Fruit fly (Drosophila melanogaster): ENCODE results near the gene CG17734.

Gene CG17734

dm6 chr3R:11243951-11244660, at the start of gene CG17734, which contains the start of gene CG5214:
CG17734 (minus strand) TSS chr3R:11243999.
CG5214 (plus strand) TSS chr3R:11244302.
- TF ChIP-seq CG7101 (tag; optimal IDR thresholded peaks at IDR 0.05), result peak; percentile 9
- peak; percentile 44 for TF ChIP-seq Hr96 (GFP tag; optimal IDR thresholded peaks at IDR 0.05)
- TF ChIP-seq Mnt (GFP tag; optimal IDR thresholded peaks at IDR 0.05), result peak; percentile 49
- no peak for TF ChIP-seq Clk (GFP tag; optimal IDR thresholded peaks at IDR 0.05)
- TF ChIP-seq bab1 (GFP tag; optimal IDR thresholded peaks at IDR 0.05), result peak; percentile 51
- no peak for TF ChIP-seq CG33017 (tag; optimal IDR thresholded peaks at IDR 0.05)
- no peak for TF ChIP-seq pad (GFP tag; optimal IDR thresholded peaks at IDR 0.05)
- peak; percentile 52 for TF ChIP-seq toe (GFP tag; optimal IDR thresholded peaks at IDR 0.05)
- peak; percentile 30 for TF ChIP-seq CG11617 (GFP tag; optimal IDR thresholded peaks at IDR 0.05)
- TF ChIP-seq tj (GFP tag; optimal IDR thresholded peaks at IDR 0.05), result peak; percentile 100
- TF ChIP-seq CG14711 (tag; optimal IDR thresholded peaks at IDR 0.05), result no peak
- no peak for TF ChIP-seq CG12768 (GFP tag; optimal IDR thresholded peaks at IDR 0.05)
- TF ChIP-seq kay (GFP tag; ENCODE audit: borderline replicate concordance), result no peak
- TF ChIP-seq cic (GFP tag; optimal IDR thresholded peaks at IDR 0.05), result peak; percentile 32
- TF ChIP-seq cnc (optimal IDR thresholded peaks at IDR 0.05), result no peak
- no peak for TF ChIP-seq CG7045 (GFP tag; optimal IDR thresholded peaks at IDR 0.05)
- TF ChIP-seq Crg-1 (GFP tag; optimal IDR thresholded peaks at IDR 0.05), result no peak
- no peak for TF ChIP-seq CG5204 (GFP tag; optimal IDR thresholded peaks at IDR 0.05)
- peak; percentile 19 for TF ChIP-seq CG1620 (GFP tag; optimal IDR thresholded peaks at IDR 0.05)
- no peak for TF ChIP-seq ovo (GFP tag; optimal IDR thresholded peaks at IDR 0.05)

DNA sequence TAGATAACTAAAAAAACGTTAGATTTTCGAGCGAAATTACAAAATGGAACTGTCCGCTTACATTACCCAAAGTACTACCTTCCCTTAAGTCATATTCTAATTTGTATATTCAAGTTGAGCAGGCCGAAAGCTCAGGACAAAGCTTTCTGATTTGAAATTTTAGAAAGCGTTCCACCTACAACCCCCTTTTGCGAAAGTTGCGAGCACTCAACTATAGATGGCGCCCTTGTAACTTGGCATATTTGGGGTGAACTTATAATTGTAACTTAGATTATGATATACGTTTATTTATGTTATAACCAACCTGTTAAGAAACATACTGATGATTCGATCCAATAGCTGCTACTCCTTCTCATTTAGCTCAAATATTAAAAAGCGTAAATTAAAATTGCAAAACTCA, 43.1 kb upstream of the CG17734 start:
- TF ChIP-seq Mnt (GFP tag; optimal IDR thresholded peaks at IDR 0.05) (no peak), Clk (GFP tag; optimal IDR thresholded peaks at IDR 0.05) (no peak), Hr96 (GFP tag; optimal IDR thresholded peaks at IDR 0.05) (no peak), CG33017 (tag; optimal IDR thresholded peaks at IDR 0.05) (no peak), cnc (optimal IDR thresholded peaks at IDR 0.05) (no peak)

DNA sequence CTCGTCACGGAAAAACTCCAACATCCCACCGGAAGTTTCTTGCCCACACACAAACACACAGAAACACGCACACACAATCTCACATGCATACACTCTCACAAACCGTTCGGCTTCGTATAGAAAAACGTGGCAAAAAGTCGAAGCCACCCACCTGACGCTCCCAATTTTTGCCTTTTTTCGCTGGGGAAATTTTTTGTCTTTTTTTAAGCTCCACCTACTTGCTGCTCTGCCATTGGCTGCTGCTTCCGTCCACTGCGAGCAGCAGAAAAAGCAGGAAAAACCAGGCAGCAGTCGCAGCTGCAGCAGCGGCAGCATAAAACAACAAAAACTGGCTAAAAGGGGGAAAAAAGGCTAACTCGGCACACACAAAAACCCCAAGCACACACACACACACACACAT, 38.1 kb upstream of the CG17734 start:
- TF ChIP-seq CG14711 (tag; optimal IDR thresholded peaks at IDR 0.05) (no peak), pad (GFP tag; optimal IDR thresholded peaks at IDR 0.05) (peak; percentile 30)

dm6 chr3R:11272667-11273066, 28.9 kb upstream of the CG17734 start:
- TF ChIP-seq CG33017 (tag; optimal IDR thresholded peaks at IDR 0.05) (no peak), CG1620 (GFP tag; optimal IDR thresholded peaks at IDR 0.05) (no peak), cic (GFP tag; optimal IDR thresholded peaks at IDR 0.05) (no peak), ovo (GFP tag; optimal IDR thresholded peaks at IDR 0.05) (no peak), pad (GFP tag; optimal IDR thresholded peaks at IDR 0.05) (no peak), Hr96 (GFP tag; optimal IDR thresholded peaks at IDR 0.05) (no peak), cnc (optimal IDR thresholded peaks at IDR 0.05) (no peak), toe (GFP tag; optimal IDR thresholded peaks at IDR 0.05) (no peak), CG11617 (GFP tag; optimal IDR thresholded peaks at IDR 0.05) (no peak), Clk (GFP tag; optimal IDR thresholded peaks at IDR 0.05) (no peak), kay (GFP tag; ENCODE audit: borderline replicate concordance) (no peak), CG12768 (GFP tag; optimal IDR thresholded peaks at IDR 0.05) (no peak), CG5204 (GFP tag; optimal IDR thresholded peaks at IDR 0.05) (no peak), tj (GFP tag; optimal IDR thresholded peaks at IDR 0.05) (no peak)

dm6 chr3R:11270574-11270973, 26.8 kb upstream of the CG17734 start:
- TF ChIP-seq CG14711 (tag; optimal IDR thresholded peaks at IDR 0.05) (no peak), CG11617 (GFP tag; optimal IDR thresholded peaks at IDR 0.05) (no peak), pad (GFP tag; optimal IDR thresholded peaks at IDR 0.05) (no peak), kay (GFP tag; ENCODE audit: borderline replicate concordance) (no peak), Hr96 (GFP tag; optimal IDR thresholded peaks at IDR 0.05) (no peak), CG1620 (GFP tag; optimal IDR thresholded peaks at IDR 0.05) (no peak), tj (GFP tag; optimal IDR thresholded peaks at IDR 0.05) (no peak)

dm6 chr3R:11269013-11269412, 25.2 kb upstream of the CG17734 start:
- TF ChIP-seq cic (GFP tag; optimal IDR thresholded peaks at IDR 0.05), result no peak
- no peak for TF ChIP-seq CG7045 (GFP tag; optimal IDR thresholded peaks at IDR 0.05)
- TF ChIP-seq Clk (GFP tag; optimal IDR thresholded peaks at IDR 0.05), result no peak
- TF ChIP-seq CG14711 (tag; optimal IDR thresholded peaks at IDR 0.05), result no peak
- no peak for TF ChIP-seq tj (GFP tag; optimal IDR thresholded peaks at IDR 0.05)
- TF ChIP-seq cnc (optimal IDR thresholded peaks at IDR 0.05), result no peak
- no peak for TF ChIP-seq Crg-1 (GFP tag; optimal IDR thresholded peaks at IDR 0.05)

DNA sequence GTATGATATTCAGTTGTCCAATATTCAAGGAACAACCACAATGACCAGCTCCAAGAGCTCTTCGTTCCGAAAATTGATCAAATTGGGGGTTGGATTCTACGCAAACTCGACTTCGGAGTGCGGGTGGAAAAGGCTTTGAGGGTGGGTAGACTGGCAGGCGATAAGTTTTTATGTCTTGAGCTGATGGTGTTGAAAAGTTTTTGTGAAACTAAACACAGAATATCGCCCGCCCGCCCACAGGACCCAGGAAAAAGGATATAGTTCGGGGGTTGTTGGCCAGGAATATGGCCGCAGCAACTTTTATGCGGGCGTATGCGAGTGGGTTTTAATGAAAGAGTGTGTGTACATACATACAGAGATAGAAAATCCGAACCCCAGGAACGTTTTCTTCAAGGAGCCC, 19.8 kb upstream of the CG17734 start:
- no peak for TF ChIP-seq CG7101 (tag; optimal IDR thresholded peaks at IDR 0.05)
- TF ChIP-seq Clk (GFP tag; optimal IDR thresholded peaks at IDR 0.05), result no peak
- no peak for TF ChIP-seq cic (GFP tag; optimal IDR thresholded peaks at IDR 0.05)
- TF ChIP-seq CG12768 (GFP tag; optimal IDR thresholded peaks at IDR 0.05), result no peak
- TF ChIP-seq Crg-1 (GFP tag; optimal IDR thresholded peaks at IDR 0.05), result no peak
